Fruit fly (Drosophila melanogaster) ovary, adult (tissue): Measurements from ENCODE around the gene CG16986.

Experiments used
- CG17801 ChIP-seq: fragments of 200-800 bp; optimal IDR thresholded peaks from 2 replicates; lab custom pipeline; 2019; ENCODE audit warnings: missing biosample characterization, mild to moderate bottlenecking, missing genetic modification characterization, moderate library complexity; ENCODE audit not compliant: partially characterized antibody

The CG16986 gene

DNA sequence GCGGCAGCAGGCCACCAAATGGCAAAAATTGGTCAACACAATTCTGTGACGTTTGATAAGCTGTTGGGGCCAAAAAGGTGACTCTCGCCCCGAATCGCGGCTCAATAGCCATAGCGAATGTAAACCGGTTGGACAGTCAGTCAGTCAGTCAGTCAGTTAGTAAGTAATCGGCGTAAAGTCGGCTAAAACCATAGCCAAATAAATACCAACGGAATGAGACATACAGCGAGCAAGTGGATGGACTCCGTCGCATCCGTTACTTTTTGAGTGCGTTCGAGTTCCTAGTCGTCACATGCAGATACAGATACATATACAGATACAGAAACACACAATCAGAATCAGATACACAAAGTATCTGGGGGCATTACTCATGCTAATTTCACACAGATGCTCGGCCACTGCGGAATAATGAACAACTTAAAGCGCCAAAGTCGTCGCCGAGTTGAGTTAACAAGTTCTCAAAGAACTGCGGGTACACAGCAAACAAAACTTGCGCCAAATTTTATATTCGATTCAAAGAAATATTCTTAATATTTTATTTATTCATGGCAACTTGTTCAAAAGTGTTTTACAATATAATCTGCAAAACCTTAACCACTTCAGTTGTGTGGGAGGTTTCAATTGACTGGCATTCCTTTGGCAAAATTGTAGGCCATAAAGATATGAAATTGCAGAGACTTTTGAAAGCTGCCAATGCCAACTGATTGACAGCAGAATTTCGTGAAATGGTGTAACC lies 22.9 kb upstream of the CG16986 start:
- TF ChIP-seq CG17801 (GFP tag; lab: Kevin White, UChicago), result no peak

DNA sequence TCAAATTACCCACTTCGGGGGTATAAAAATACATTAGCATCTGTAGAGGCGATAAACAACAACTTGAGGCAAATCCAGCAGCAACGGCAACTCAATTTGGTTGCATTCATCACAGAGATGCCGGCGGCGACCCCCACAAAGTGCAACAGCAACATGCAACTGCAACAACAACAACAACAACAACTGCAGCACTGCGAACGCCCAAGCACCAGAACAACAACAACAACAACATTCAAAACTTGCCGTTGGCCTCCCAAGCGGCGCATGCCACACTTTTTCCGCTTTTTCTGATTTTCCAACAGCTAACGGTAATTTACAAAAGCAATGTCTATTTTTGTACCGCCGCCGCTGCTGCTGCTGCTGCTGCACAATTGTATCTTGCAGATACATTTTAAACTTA lies 21.8 kb upstream of the CG16986 start:
- no peak for TF ChIP-seq CG17801 (GFP tag; lab: Kevin White, UChicago)

DNA sequence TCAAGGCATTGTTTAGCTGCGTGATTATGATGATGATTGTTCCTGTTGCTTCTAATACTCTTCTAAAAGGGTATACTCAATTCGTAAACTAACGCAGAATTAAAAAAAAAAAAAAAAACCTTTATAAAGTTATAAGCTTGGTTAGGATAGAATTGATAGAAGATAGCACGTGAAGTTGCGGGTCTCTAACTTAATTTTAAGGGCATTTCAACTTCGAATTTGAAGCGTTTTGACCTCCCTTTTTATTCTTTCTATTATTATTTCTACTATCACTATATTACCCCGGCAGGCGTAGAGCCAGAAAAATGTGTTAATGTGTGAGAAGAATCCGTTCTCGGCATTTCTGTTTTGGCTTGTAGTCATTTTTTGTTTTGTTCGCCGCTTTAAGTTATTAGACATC lies 21.4 kb upstream of the CG16986 start:
- no peak for TF ChIP-seq CG17801 (GFP tag; lab: Kevin White, UChicago)

DNA sequence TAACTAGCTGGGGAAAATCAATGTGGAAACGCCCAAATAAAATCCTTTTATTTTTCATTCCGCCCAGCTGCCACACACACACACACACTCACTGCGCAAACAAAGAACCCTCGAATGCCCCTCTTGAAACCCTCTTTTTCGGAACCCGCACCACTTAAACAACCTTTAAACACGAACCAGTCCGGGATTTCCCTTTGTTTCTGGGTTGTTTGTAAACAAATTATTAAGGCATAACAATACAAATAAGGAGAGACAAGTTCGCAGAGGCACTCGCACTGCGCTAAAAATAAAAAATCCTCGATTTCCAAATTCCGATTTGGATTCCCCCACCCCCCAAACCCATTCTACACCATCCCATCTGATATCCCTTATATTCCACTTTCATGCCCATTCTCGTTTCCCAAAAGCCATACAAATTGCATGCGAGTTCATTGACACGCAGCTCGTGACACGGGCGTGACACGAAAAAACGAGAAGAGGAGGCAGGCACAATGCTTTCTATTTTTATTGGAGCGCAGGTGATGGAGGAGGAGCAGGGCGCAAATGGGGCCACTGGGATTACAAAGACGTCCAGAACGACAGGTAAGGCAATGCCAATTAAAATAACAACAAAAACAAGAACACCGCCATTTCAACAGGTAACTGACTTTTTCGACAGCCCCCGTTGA lies 20.4 kb upstream of the CG16986 start:
- no peak for TF ChIP-seq CG17801 (GFP tag; lab: Kevin White, UChicago)

dm6 chr3L:2581343-2581825 lies 18.7 kb upstream of the CG16986 start:
- peak; percentile 56 for TF ChIP-seq CG17801 (GFP tag; lab: Kevin White, UChicago)

DNA sequence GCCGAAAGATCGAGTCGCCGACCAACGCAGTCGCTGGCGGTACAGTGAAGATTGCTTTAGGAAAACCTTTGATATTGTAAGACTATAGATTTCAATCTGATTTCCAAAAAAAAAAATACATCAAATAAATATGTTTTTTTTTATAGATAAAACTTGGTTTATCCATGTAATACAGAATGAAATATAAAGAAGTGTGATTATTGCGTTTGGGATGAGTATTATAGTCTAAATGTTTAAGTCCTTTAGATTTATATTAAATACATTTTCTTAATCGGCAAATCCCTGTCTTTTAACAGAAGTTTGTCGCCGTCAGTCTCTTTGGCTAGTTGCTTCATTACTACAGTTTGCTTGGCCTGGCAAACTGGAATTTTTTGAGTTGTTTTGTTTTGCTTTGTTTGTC lies 18.3 kb upstream of the CG16986 start:
- no peak for TF ChIP-seq CG17801 (GFP tag; lab: Kevin White, UChicago)

- no peak for TF ChIP-seq CG17801 (GFP tag; lab: Kevin White, UChicago)
Observed at dm6 chr3L:2582290-2582689, 17.8 kb upstream of the CG16986 start.

DNA sequence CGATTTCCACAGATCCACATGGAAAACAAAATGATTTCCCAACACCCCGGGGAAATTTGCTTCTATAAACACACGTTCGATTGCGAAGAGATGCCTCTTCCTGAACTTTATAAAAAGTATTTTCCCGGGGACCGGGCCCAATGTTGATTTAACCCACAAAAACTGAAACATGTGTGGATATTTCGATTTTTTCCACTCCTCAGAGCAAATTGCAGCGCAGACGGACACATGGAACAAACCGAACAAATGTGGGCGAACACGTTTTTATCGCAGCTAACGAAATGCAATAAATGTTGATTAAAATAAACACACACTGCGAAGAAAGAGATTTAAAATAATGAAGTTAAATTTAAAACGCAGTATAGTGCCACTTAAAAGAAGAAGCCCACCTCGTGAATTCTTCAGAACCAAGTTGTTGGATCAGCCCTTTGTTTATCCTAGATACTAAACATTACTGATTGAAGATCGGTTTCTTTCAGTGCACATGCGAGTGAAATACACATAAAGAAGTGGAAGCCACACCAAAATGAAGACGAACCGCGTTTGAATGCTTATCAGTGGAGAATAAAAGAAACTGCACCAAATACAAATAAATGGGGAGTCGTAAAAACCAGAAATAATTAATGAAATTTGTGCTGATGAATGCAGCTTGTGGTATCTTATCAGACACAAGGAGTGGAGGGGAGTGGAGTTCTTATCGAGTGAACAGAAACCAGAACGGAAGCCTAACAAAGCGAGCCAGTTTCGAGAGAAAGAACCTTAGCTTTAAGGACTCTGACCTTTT lies 17.2 kb upstream of the CG16986 start:
- TF ChIP-seq CG17801 (GFP tag; lab: Kevin White, UChicago), result no peak

DNA sequence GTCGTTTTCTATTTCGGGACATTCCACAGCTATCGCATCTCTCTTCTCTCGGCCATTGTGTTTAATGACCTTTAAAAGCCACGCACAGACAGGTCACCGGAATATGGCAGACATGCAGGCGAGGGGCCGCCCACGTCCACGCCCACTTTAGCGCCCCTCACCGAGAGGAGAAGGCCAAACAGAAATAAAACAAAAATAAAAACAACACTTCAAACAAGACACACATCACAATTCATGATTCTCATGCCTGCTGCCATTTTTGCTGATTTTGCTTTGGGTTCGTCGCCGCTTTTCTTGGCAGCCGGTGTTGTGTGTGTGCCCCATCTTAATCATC lies 16.6 kb upstream of the CG16986 start:
- no peak for TF ChIP-seq CG17801 (GFP tag; lab: Kevin White, UChicago)

DNA sequence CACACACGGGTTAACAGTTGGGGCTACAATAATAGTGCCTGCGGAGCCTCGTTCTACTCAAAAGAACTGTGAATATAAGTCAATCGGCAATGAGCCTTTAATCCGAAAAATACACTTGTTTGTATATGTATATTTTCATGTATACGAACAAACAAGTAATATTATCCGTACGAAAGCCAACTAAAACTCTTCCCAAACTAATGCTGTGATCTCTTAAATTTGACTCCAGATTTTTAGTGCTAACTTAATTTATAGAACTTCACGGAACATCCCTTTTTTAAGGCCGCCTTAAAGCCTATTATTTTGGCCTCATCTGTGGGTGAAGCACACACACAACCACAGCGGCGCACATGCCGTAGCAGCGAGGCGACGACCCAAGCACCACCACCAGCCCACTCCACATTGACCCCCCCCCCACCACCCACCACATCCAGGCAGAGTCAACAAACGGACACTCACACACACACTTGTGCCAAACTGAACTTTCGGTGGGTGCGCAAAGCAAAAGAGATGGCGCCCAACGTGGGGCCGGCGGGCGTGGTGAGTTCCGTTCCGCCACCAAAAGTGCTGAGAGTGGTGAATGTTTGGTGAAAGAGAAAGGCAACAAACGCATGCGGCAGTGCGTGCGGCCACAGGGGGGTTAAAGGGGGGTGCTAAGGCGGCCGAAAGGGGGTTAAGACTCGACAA lies 15.9 kb upstream of the CG16986 start:
- TF ChIP-seq CG17801 (GFP tag; lab: Kevin White, UChicago), result no peak

DNA sequence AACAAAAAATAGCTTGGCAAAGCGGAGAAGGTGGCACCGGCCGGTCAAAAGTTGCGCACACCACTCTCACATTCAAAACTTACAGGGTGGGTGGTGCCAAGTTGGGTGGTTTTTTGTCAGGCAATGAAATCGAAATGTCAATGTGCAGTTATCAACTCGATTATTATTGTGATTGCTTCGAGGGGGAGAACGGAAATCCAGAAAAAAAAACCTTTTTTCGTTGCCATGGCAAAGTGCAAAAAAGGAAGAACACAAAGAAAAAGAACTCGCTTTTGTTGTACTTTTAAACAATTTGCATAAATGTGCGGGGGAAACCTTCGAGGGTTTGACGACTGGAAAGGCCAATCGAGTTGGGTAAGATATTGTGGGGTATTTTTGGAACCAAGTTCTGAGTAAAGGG lies 15.3 kb upstream of the CG16986 start:
- no peak for TF ChIP-seq CG17801 (GFP tag; lab: Kevin White, UChicago)

DNA sequence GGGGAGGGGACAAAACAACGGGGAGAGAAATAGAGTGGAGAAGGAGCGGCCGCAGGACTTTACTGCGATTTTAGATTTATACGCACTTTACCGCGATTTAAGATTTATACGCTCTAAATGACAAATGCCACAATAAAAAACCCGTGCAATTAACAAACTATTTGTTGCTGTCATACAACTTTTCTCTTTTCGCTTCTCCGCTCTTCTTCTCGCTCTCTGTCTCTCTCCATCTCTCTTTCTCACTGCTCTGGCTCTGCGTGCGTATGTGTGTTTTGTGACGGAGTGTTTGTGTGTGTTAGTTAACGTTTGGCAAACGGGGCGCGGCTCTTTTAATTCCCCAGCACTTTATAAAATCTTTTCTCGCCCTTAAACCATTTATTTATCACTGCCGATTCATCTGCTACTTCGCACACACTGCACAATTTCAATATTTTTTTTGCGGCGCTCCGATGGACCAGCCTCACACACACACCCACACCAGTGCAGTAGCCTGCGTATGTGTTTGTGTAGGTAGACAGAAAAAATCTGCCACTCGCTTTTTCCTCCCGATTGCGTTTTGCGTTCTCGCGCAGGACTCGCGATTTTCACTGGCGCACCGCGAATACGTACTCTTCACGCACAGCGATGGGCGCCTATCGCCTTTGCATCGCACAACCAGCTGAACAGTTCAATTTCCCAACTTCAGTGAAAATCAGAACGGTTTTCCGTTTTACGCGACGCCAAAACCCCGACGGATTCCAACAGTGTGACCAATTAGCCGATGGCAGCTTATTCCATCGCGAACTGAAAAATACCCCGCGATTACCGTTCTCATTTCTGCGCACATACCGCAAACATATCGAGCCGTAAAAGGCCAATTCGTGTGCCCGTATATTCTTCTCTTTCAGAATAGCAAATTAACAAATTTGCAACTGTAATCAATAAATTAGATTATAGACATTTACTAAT lies 14.1 kb upstream of the CG16986 start, which contains the start of gene msn:
Gene msn, minus strand, starts transcription at position 747 of the 948 bp plus-strand sequence.
- no peak for TF ChIP-seq CG17801 (GFP tag; lab: Kevin White, UChicago)

DNA sequence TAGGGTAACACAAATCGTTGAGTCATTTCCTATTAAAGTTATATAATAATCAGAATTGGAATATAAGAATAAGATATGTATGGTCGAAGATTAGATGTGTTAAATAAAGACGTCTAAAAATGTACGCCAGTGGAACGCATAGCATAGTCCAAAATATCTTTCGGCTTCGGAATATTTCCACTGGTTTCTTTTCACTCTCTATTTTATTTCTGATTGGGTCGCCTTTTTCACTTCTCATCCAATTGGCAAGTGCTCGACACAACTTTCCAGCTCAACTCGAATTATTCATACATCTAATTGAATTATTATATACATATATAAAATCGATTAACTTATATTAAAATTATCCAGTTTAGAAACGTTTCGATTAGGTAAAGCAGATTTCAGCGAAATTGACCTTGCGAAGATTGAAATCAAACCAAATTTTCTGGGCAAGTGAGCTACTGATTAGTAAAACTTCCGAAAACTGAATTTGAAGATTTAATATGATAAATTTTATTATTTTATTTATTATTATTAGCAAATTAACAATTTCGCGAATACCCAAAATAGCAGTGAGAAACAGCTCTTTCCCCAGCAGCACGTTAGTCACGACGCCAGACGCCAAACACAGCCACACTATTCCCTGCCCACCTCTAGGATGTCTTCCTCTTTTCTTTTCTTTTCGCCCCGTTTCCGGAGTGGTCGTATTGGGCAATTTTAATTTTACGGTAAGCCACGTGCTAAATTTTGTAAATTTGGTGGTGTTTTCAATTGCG lies 13.1 kb upstream of the CG16986 start, which contains the start of gene RpL8:
Gene RpL8, plus strand, starts transcription at position 653 of the 758 bp plus-strand sequence.
- TF ChIP-seq CG17801 (GFP tag; lab: Kevin White, UChicago), result peak; percentile 81
